Worm (Caenorhabditis elegans): ENCODE measurements around the gene W07G4.2.

DNA sequence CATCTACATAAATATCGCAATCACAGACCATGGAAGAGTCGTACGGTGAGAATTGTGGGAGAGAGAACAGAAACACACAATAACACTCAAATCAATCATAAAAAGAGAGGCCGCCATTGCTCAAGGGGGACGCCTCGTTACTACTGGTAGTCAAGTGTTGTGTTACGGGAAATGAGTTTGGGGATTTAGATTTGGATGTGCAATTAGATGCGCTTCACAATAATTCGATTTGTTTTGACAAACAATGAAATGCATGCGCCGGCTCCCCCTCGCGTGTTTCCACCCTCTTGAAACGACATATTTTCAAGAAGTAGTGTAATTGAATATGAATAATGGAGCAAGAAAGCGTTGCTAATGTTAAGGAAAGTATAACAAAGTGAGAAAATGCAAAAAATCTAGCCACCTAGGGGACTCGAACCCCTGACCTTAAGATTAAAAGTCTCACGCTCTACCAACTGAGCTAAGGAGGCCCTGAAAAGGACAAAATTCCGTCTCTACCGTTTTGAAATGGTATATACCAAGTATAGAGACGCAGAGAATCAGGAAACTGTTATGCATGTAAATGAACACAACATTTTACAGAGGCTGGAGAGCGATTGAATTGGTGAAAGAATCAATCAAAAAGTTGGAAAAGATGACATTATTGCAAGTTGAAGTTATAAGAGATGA is 9.6 kb downstream of the W07G4.2 start:
- TF ChIP-seq unc-39 (tag; optimal IDR thresholded peaks at IDR 0.05) (no peak), unc-55 (GFP tag; optimal IDR thresholded peaks at IDR 0.05) (no peak), nhr-12 (tag; optimal IDR thresholded peaks at IDR 0.05) (no peak), nhr-237 (tag; optimal IDR thresholded peaks at IDR 0.05) (no peak), fos-1 (tag; optimal IDR thresholded peaks at IDR 0.05) (no peak), R02D3.7 (tag; optimal IDR thresholded peaks at IDR 0.05) (no peak), ceh-16 (tag; optimal IDR thresholded peaks at IDR 0.05) (no peak)

Measured in whole organism, L2 larva.